Fruit fly (Drosophila melanogaster) whole organism, embryonic: ENCODE data around the gene SIFaR.

ENCODE experiments used
- Ada2b ChIP-seq: fragments of 200-800 bp; sonication (Bioruptor generic); IDR thresholded peaks from 2 replicates; pipeline ENCODE4 v1.3.6; 2022; ENCODE audit warnings: missing biosample characterization, missing genetic modification characterization
- Antp ChIP-seq: fragments of 200-800 bp; sonication (Bioruptor generic); optimal IDR thresholded peaks from 3 replicates; lab custom pipeline; 2016; ENCODE audit warnings: missing biosample characterization, missing genetic modification characterization
- Atf-2 ChIP-seq: fragments of 200-800 bp; sonication (Bioruptor generic); optimal IDR thresholded peaks from 2 replicates; lab custom pipeline; 2016; ENCODE audit warnings: missing biosample characterization, missing genetic modification characterization
- C15 ChIP-seq: fragments of 200-800 bp; sonication (Bioruptor generic); IDR thresholded peaks from 3 replicates; pipeline ENCODE4 v1.3.6; 2022; ENCODE audit warnings: missing biosample characterization, missing genetic modification characterization
- CG10431 ChIP-seq: fragments of 200-800 bp; sonication (Bioruptor generic); optimal IDR thresholded peaks from 3 replicates; lab custom pipeline; 2018; ENCODE audit warnings: missing biosample characterization, mild to moderate bottlenecking, missing genetic modification characterization
- CG11560 ChIP-seq: fragments of 200-800 bp; sonication (Bioruptor generic); IDR thresholded peaks from 3 replicates; pipeline ENCODE4 v1.3.6; 2022; ENCODE audit warnings: missing biosample characterization, missing genetic modification characterization
- CG15011 ChIP-seq: fragments of 200-800 bp; sonication (Bioruptor generic); optimal IDR thresholded peaks from 3 replicates; lab custom pipeline; 2018; ENCODE audit warnings: missing biosample characterization, mild to moderate bottlenecking, missing genetic modification characterization
- CG1603 ChIP-seq: fragments of 200-800 bp; sonication (Bioruptor generic); optimal IDR thresholded peaks from 2 replicates; lab custom pipeline; 2019; ENCODE audit warnings: missing biosample characterization, mild to moderate bottlenecking, missing genetic modification characterization, moderate library complexity
- CG16779 ChIP-seq: fragments of 200-800 bp; sonication (Bioruptor generic); IDR thresholded peaks from 2 replicates; pipeline ENCODE4 v1.3.6; 2022; ENCODE audit warnings: missing biosample characterization, missing genetic modification characterization
- CG18262 ChIP-seq: fragments of 200-800 bp; optimal IDR thresholded peaks from 3 replicates; lab custom pipeline; 2019; ENCODE audit warnings: missing biosample characterization, mild to moderate bottlenecking, missing genetic modification characterization, moderate library complexity
- CG2199 ChIP-seq: fragments of 200-800 bp; sonication (Bioruptor generic); IDR thresholded peaks from 3 replicates; pipeline ENCODE4 v1.3.6; 2022; ENCODE audit warnings: missing biosample characterization, missing genetic modification characterization
- CG31441 ChIP-seq: fragments of 200-800 bp; sonication (Bioruptor generic); IDR thresholded peaks from 2 replicates; pipeline ENCODE4 v1.3.6; 2022; ENCODE audit warnings: missing biosample characterization, missing genetic modification characterization
- CG32772 ChIP-seq: fragments of 200-800 bp; sonication (Bioruptor generic); IDR thresholded peaks from 2 replicates; pipeline ENCODE4 v1.3.6; 2022; ENCODE audit warnings: missing biosample characterization, missing genetic modification characterization
- CG4707 ChIP-seq: fragments of 200-800 bp; sonication (Bioruptor generic); optimal IDR thresholded peaks from 2 replicates; lab custom pipeline; 2018; ENCODE audit warnings: missing biosample characterization, mild to moderate bottlenecking, missing genetic modification characterization, moderate library complexity
- CG7963 ChIP-seq: fragments of 200-800 bp; sonication (Bioruptor generic); IDR thresholded peaks from 3 replicates; pipeline ENCODE4 v1.3.6; 2022; ENCODE audit warnings: missing biosample characterization, missing genetic modification characterization; ENCODE audit not compliant: partially characterized antibody
- CG9609 ChIP-seq: fragments of 200-800 bp; sonication (Bioruptor generic); optimal IDR thresholded peaks from 3 replicates; lab custom pipeline; 2016; ENCODE audit warnings: missing biosample characterization, missing genetic modification characterization
- CHES-1-like ChIP-seq: fragments of 200-800 bp; sonication (Bioruptor generic); optimal IDR thresholded peaks from 2 replicates; lab custom pipeline; 2016; ENCODE audit warnings: missing biosample characterization, missing genetic modification characterization
- Camta ChIP-seq: fragments of 200-800 bp; sonication (Bioruptor generic); optimal IDR thresholded peaks from 2 replicates; lab custom pipeline; 2016; ENCODE audit warnings: missing biosample characterization, missing genetic modification characterization
- Dad ChIP-seq: fragments of 200-800 bp; sonication (Bioruptor generic); optimal IDR thresholded peaks from 3 replicates; lab custom pipeline; 2016; ENCODE audit warnings: missing biosample characterization, missing genetic modification characterization
- Dip2 ChIP-seq: fragments of 200-800 bp; sonication (Bioruptor generic); IDR thresholded peaks from 2 replicates; pipeline ENCODE4 v1.3.6; 2022; ENCODE audit warnings: missing biosample characterization, missing genetic modification characterization
- Fer1 ChIP-seq: fragments of 200-800 bp; sonication (Bioruptor generic); optimal IDR thresholded peaks from 2 replicates; lab custom pipeline; 2017; ENCODE audit warnings: missing biosample characterization, mild to moderate bottlenecking, missing genetic modification characterization
- Gsc ChIP-seq: fragments of 200-800 bp; sonication (Bioruptor generic); IDR thresholded peaks from 2 replicates; pipeline ENCODE4 v1.3.6; 2022; ENCODE audit warnings: missing biosample characterization, missing genetic modification characterization
- H2.0 ChIP-seq: fragments of 200-800 bp; sonication (Bioruptor generic); IDR thresholded peaks from 2 replicates; pipeline ENCODE4 v1.3.6; 2022; ENCODE audit warnings: missing biosample characterization, missing genetic modification characterization
- HLHmδ ChIP-seq: fragments of 200-800 bp; sonication (Bioruptor generic); optimal IDR thresholded peaks from 2 replicates; lab custom pipeline; 2018; ENCODE audit warnings: missing biosample characterization, mild to moderate bottlenecking, missing genetic modification characterization, moderate library complexity
- HmgZ ChIP-seq: fragments of 200-800 bp; sonication (Bioruptor generic); optimal IDR thresholded peaks from 2 replicates; lab custom pipeline; 2018; ENCODE audit warnings: missing biosample characterization, mild to moderate bottlenecking, missing genetic modification characterization
- Hr78 ChIP-seq, 2 experiments: fragments of 200-800 bp in 1 of 2; fragments of >200 bp in 1 of 2; sonication (Bioruptor generic) in 1 of 2; optimal IDR thresholded peaks; 2 replicates each; lab custom pipeline; 2017 to 2019; ENCODE audit warnings: missing biosample characterization in 2 of 2, missing genetic modification characterization in 2 of 2, mild to moderate bottlenecking in 1 of 2, moderate library complexity in 1 of 2
- Jarid2 ChIP-seq: fragments of 200-800 bp; sonication (Bioruptor generic); optimal IDR thresholded peaks from 3 replicates; lab custom pipeline; 2017; ENCODE audit warnings: mild to moderate bottlenecking, missing biosample characterization, missing genetic modification reagents, missing genetic modification characterization
- MBD-R2 ChIP-seq: fragments of 200-800 bp; sonication (Bioruptor generic); IDR thresholded peaks from 2 replicates; pipeline ENCODE4 v1.3.6; 2022; ENCODE audit warnings: missing biosample characterization, missing genetic modification characterization
- Opbp ChIP-seq: fragments of 200-800 bp; sonication (Bioruptor generic); IDR thresholded peaks from 3 replicates; pipeline ENCODE4 v1.3.6; 2022; ENCODE audit warnings: missing biosample characterization, missing genetic modification characterization; ENCODE audit not compliant: partially characterized antibody
- Six4 ChIP-seq: fragments of 200-800 bp; sonication (Bioruptor generic); optimal IDR thresholded peaks from 2 replicates; lab custom pipeline; 2016; ENCODE audit warnings: missing biosample characterization, missing genetic modification characterization
- Sry-β ChIP-seq: fragments of 200-800 bp; sonication (Bioruptor generic); optimal IDR thresholded peaks from 2 replicates; lab custom pipeline; 2018; ENCODE audit warnings: missing biosample characterization, mild to moderate bottlenecking, missing genetic modification characterization, moderate library complexity
- TFAM ChIP-seq: fragments of 200-800 bp; sonication (Bioruptor generic); optimal IDR thresholded peaks from 2 replicates; lab custom pipeline; 2017; ENCODE audit warnings: missing biosample characterization, missing genetic modification characterization, inconsistent platforms
- btn ChIP-seq: fragments of 200-800 bp; sonication (Bioruptor generic); optimal IDR thresholded peaks from 2 replicates; lab custom pipeline; 2016; ENCODE audit warnings: missing biosample characterization, missing genetic modification characterization
- chm ChIP-seq: fragments of 200-800 bp; sonication (Bioruptor generic); IDR thresholded peaks from 2 replicates; pipeline ENCODE4 v1.3.6; 2022; ENCODE audit warnings: missing biosample characterization, missing genetic modification characterization
- crc ChIP-seq: fragments of 200-800 bp; sonication (Bioruptor generic); optimal IDR thresholded peaks from 2 replicates; lab custom pipeline; 2016; ENCODE audit warnings: missing biosample characterization, missing genetic modification characterization
- crp ChIP-seq, 2 experiments: fragments of 200-800 bp; sonication (Bioruptor generic); optimal IDR thresholded peaks; 2 replicates in 1 of 2; 3 replicates in 1 of 2; lab custom pipeline; 2017; ENCODE audit warnings: missing biosample characterization in 2 of 2, missing genetic modification characterization in 2 of 2, mild to moderate bottlenecking in 1 of 2, moderate library complexity in 1 of 2
- cwo ChIP-seq: fragments of 200-800 bp; sonication (Bioruptor generic); optimal IDR thresholded peaks from 3 replicates; lab custom pipeline; 2017; ENCODE audit warnings: missing biosample characterization, missing genetic modification characterization, mild to moderate bottlenecking, moderate library complexity, missing genetic modification reagents
- danr ChIP-seq: fragments of 200-800 bp; sonication (Bioruptor generic); IDR thresholded peaks from 2 replicates; pipeline ENCODE4 v1.3.6; 2022; ENCODE audit warnings: missing biosample characterization, missing genetic modification characterization
- fd96Cb ChIP-seq: fragments of 200-800 bp; sonication (Bioruptor generic); optimal IDR thresholded peaks from 2 replicates; lab custom pipeline; 2018; ENCODE audit warnings: missing biosample characterization, mild to moderate bottlenecking, missing genetic modification characterization, moderate library complexity
- fu2 ChIP-seq: fragments of 200-800 bp; sonication (Bioruptor generic); optimal IDR thresholded peaks from 2 replicates; lab custom pipeline; 2016; ENCODE audit warnings: missing biosample characterization, missing genetic modification characterization
- lilli ChIP-seq: fragments of 200-800 bp; sonication (Bioruptor generic); optimal IDR thresholded peaks from 3 replicates; lab custom pipeline; 2016; ENCODE audit warnings: missing biosample characterization, missing genetic modification characterization
- p53 ChIP-seq: fragments of 200-800 bp; sonication (Bioruptor generic); optimal IDR thresholded peaks from 2 replicates; lab custom pipeline; 2016; ENCODE audit warnings: missing biosample characterization, missing genetic modification characterization
- pho ChIP-seq: fragments of 200-800 bp; sonication (Bioruptor generic); optimal IDR thresholded peaks from 2 replicates; lab custom pipeline; 2016; ENCODE audit warnings: missing biosample characterization, missing genetic modification characterization
- repo ChIP-seq: fragments of 200-800 bp; sonication (Bioruptor generic); optimal IDR thresholded peaks from 2 replicates; lab custom pipeline; 2016; ENCODE audit warnings: missing biosample characterization, missing genetic modification characterization
- ro ChIP-seq: fragments of 200-800 bp; sonication (Bioruptor generic); IDR thresholded peaks from 2 replicates; pipeline ENCODE4 v1.3.6; 2022; ENCODE audit warnings: missing biosample characterization, missing genetic modification characterization
- slou ChIP-seq: fragments of 200-800 bp; sonication (Bioruptor generic); optimal IDR thresholded peaks from 3 replicates; lab custom pipeline; 2016; ENCODE audit warnings: missing biosample characterization, missing genetic modification characterization
- so ChIP-seq: fragments of 200-800 bp; sonication (Bioruptor generic); IDR thresholded peaks from 3 replicates; pipeline ENCODE4 v1.3.6; 2022; ENCODE audit warnings: missing biosample characterization, missing genetic modification characterization
- sr ChIP-seq: fragments of 200-800 bp; sonication (Bioruptor generic); IDR thresholded peaks from 3 replicates; pipeline ENCODE4 v1.3.6; 2022; ENCODE audit warnings: missing biosample characterization, missing genetic modification characterization
- sug ChIP-seq: fragments of 200-800 bp; optimal IDR thresholded peaks from 2 replicates; lab custom pipeline; 2019; ENCODE audit warnings: missing biosample characterization, mild to moderate bottlenecking, missing genetic modification characterization, moderate library complexity
- tin ChIP-seq: fragments of 200-800 bp; sonication (Bioruptor generic); optimal IDR thresholded peaks from 3 replicates; lab custom pipeline; 2016; ENCODE audit warnings: missing biosample characterization, missing genetic modification characterization
- tll ChIP-seq, 2 experiments: fragments of 200-800 bp in 1 of 2; fragments of >200 bp in 1 of 2; sonication (Bioruptor generic) in 1 of 2; optimal IDR thresholded peaks; 2 replicates each; lab custom pipeline; 2017 to 2019; ENCODE audit warnings: missing biosample characterization in 2 of 2, missing genetic modification characterization in 2 of 2, mild to moderate bottlenecking in 1 of 2, moderate library complexity in 1 of 2

The SIFaR gene

DNA sequence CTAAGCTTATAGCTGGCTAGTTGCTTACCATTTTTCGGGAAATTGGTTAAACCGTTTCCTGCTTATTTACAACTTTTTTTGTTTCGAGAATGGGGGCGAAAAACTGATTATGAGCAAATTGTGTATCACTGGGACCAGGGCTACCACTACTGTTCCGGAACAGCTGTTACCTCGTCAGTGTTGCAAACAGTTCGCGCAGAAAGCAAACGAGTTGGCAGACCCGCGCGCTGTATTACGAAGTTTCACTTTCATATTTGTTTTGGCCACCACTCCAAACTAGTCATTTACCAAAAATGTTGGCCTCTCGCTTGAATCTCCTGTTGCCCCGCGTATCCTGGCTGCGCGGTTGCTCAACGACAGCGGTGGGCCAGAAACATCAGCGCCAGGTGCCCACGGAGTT lies 23.9 kb downstream of the SIFaR start, which contains the start of the genes AP-2sigma and Idi (continued):
- TF ChIP-seq CG1603 (tag; lab: Kevin White, UChicago) (peak; percentile 75), so (no peak), crc (no peak), CG16779 (GFP tag; lab: Robert Waterston, UW) (no peak), Gsc (GFP tag; lab: Robert Waterston, UW) (no peak), crp (GFP tag; optimal IDR thresholded peaks at IDR 0.05; lab: Kevin White, UChicago) (peak; percentile 80 to 96), C15 (no peak), CG7963 (no peak), CG15011 (GFP tag; lab: Kevin White, UChicago) (no peak), Atf-2 (GFP tag; lab: Kevin White, UChicago) (no peak), fd96Cb (tag; lab: Kevin White, UChicago) (no peak), Ada2b (GFP tag; lab: Robert Waterston, UW) (no peak), CG10431 (GFP tag; lab: Kevin White, UChicago) (peak; percentile 35), CG4707 (no peak), CHES-1-like (peak; percentile 63), btn (GFP tag; lab: Kevin White, UChicago) (peak; percentile 7), CG2199 (GFP tag; lab: Robert Waterston, UW) (0 out of 3 replicates have a peak, but pooled peaks have one; percentile 25), pho (GFP tag; lab: Kevin White, UChicago) (peak; percentile 6), TFAM (GFP tag; lab: Kevin White, UChicago) (no peak), chm (GFP tag; lab: Robert Waterston, UW) (peak; percentile 65), Antp (peak; percentile 26), fu2 (GFP tag; lab: Kevin White, UChicago) (peak; percentile 4), CG18262 (tag; lab: Kevin White, UChicago) (no peak), tin (GFP tag; lab: Kevin White, UChicago) (no peak), sug (peak; percentile 26), tll (GFP tag; optimal IDR thresholded peaks at IDR 0.05; lab: Kevin White, UChicago) (no peak), Dad (GFP tag; lab: Kevin White, UChicago) (no peak), H2.0 (GFP tag; lab: Robert Waterston, UW) (0 out of 2 replicates have a peak, but pooled peaks have one; percentile 24), Hr78 (GFP tag; optimal IDR thresholded peaks at IDR 0.05; lab: Kevin White, UChicago) (no peak), MBD-R2 (peak; percentile 98), cwo (GFP tag; lab: Kevin White, UChicago) (no peak), CG32772 (GFP tag; lab: Robert Waterston, UW) (no peak), lilli (GFP tag; lab: Kevin White, UChicago) (peak; percentile 10), Jarid2 (no peak), HLHmδ (GFP tag; lab: Kevin White, UChicago) (peak; percentile 92), Camta (GFP tag; lab: Kevin White, UChicago) (peak; percentile 5), repo (GFP tag; lab: Kevin White, UChicago) (no peak), Dip2 (GFP tag; lab: Robert Waterston, UW) (no peak), HmgZ (tag; lab: Kevin White, UChicago) (peak; percentile 81), CG31441 (GFP tag; lab: Robert Waterston, UW) (0 out of 2 replicates have a peak, but pooled peaks have one; percentile 16), danr (GFP tag; lab: Robert Waterston, UW) (no peak), Fer1 (GFP tag; lab: Kevin White, UChicago) (peak; percentile 3), slou (GFP tag; lab: Kevin White, UChicago) (no peak), sr (GFP tag; lab: Robert Waterston, UW) (peak; percentile 61; the same call in 2 of the 3 replicates), Sry-β (GFP tag; lab: Kevin White, UChicago) (peak; percentile 22), Six4 (no peak), ro (GFP tag; lab: Robert Waterston, UW) (no peak), p53 (GFP tag; lab: Kevin White, UChicago) (no peak), Opbp (0 out of 3 replicates have a peak, but pooled peaks have one; percentile 45), CG11560 (no peak), CG9609 (GFP tag; lab: Kevin White, UChicago) (peak; percentile 5)
